Worm (Caenorhabditis elegans) whole organism, early embryonic: ENCODE data around the gene srg-65.

Experiments
- ama-1 ChIP-seq: fragments of 150-350 bp; optimal IDR thresholded peaks from 2 replicates; lab custom pipeline; 2014
- ceh-13 ChIP-seq: fragments of 200-800 bp; sonication (Bioruptor generic); optimal IDR thresholded peaks from 2 replicates; lab custom pipeline; 2018; ENCODE audit warnings: mild to moderate bottlenecking, missing genetic modification characterization, missing compliant biosample characterization
- ceh-36 ChIP-seq: sonication (generic microtip); optimal IDR thresholded peaks from 2 replicates; lab custom pipeline; 2016; ENCODE audit warnings: missing genetic modification characterization, inconsistent platforms, missing compliant biosample characterization
- ets-7 ChIP-seq: sonication (generic microtip); optimal IDR thresholded peaks from 2 replicates; lab custom pipeline; 2016; ENCODE audit warnings: missing genotype, missing genetic modification characterization, missing compliant biosample characterization
- flt-1 ChIP-seq: fragments of 200-800 bp; sonication (Bioruptor generic); IDR thresholded peaks from 2 replicates; pipeline ENCODE4 v1.3.6; 2022; ENCODE audit warnings: missing genetic modification characterization, missing compliant biosample characterization
- hmbx-1 ChIP-seq: sonication (generic microtip); optimal IDR thresholded peaks from 2 replicates; lab custom pipeline; 2016; ENCODE audit warnings: mild to moderate bottlenecking, missing genetic modification characterization, missing compliant biosample characterization
- hnd-1 ChIP-seq: sonication (generic microtip); optimal IDR thresholded peaks from 2 replicates; lab custom pipeline; 2016; ENCODE audit warnings: missing genetic modification characterization, missing compliant biosample characterization
- pes-1 ChIP-seq: fragments of 200-800 bp; sonication (Bioruptor generic); IDR thresholded peaks from 2 replicates; pipeline ENCODE4 v1.3.6; 2022; ENCODE audit warnings: missing genetic modification reagents, missing genetic modification characterization, missing compliant biosample characterization
- scrt-1 ChIP-seq: fragments of 200-800 bp; sonication (Bioruptor generic); IDR thresholded peaks from 2 replicates; pipeline ENCODE4 v1.3.6; 2022; ENCODE audit warnings: missing genetic modification characterization, missing compliant biosample characterization
- sea-1 ChIP-seq: fragments of 200-800 bp; sonication (Bioruptor generic); conservative IDR thresholded peaks from 2 replicates; pipeline ENCODE4 v1.3.6; 2022; ENCODE audit warnings: missing genetic modification characterization, missing compliant biosample characterization
- tbx-11 ChIP-seq: fragments of 200-800 bp; sonication (Bioruptor generic); IDR thresholded peaks from 2 replicates; pipeline ENCODE4 v1.3.6; 2022; ENCODE audit warnings: missing genetic modification characterization, missing compliant biosample characterization
- tbx-37 ChIP-seq: fragments of 200-800 bp; sonication (Bioruptor generic); conservative IDR thresholded peaks from 2 replicates; pipeline ENCODE4 v1.3.6; 2022; ENCODE audit warnings: missing genetic modification reagents, missing genetic modification characterization, missing compliant biosample characterization

ce11 chrV:5512559-5512958, 27.8 kb upstream of the srg-65 start:
- no peak for TF ChIP-seq ceh-36 (tag; lab: Kevin White, UChicago)
- no peak for TF ChIP-seq ama-1 (lab: Kevin White, UChicago)
- TF ChIP-seq flt-1 (GFP tag; lab: Robert Waterston, UW) = no peak
- TF ChIP-seq ets-7 (tag; lab: Kevin White, UChicago) = no peak
- no peak for TF ChIP-seq pes-1 (GFP tag; lab: Robert Waterston, UW)
- TF ChIP-seq scrt-1 (GFP tag; lab: Robert Waterston, UW) = no peak
- TF ChIP-seq tbx-11 (GFP tag; lab: Robert Waterston, UW) = no peak
- no peak for TF ChIP-seq hmbx-1 (tag; lab: Kevin White, UChicago)
- TF ChIP-seq hnd-1 (tag; lab: Kevin White, UChicago) = no peak
- no peak for TF ChIP-seq ceh-13 (GFP tag; lab: Kevin White, UChicago)
- TF ChIP-seq sea-1 (GFP tag; lab: Robert Waterston, UW) = no peak
- no peak for TF ChIP-seq tbx-37 (GFP tag; lab: Robert Waterston, UW)
